Fruit fly (Drosophila melanogaster) whole organism, embryonic: ENCODE results near the gene Tcs6.

Source experiments
- BEAF-32 ChIP-seq: fragments of 200-800 bp; sonication (Bioruptor generic); optimal IDR thresholded peaks from 3 replicates; lab custom pipeline; 2017; ENCODE audit warnings: missing biosample characterization, missing genetic modification characterization, mild to moderate bottlenecking, moderate library complexity, missing genetic modification reagents
- Bgb ChIP-seq: fragments of 200-800 bp; sonication (Bioruptor generic); IDR thresholded peaks from 2 replicates; pipeline ENCODE4 v1.3.6; 2022; ENCODE audit warnings: missing biosample characterization, missing genetic modification characterization; ENCODE audit not compliant: partially characterized antibody
- C15 ChIP-seq: fragments of 200-800 bp; sonication (Bioruptor generic); IDR thresholded peaks from 3 replicates; pipeline ENCODE4 v1.3.6; 2022; ENCODE audit warnings: missing biosample characterization, missing genetic modification characterization
- CG11504 ChIP-seq: fragments of 200-800 bp; sonication (Bioruptor generic); optimal IDR thresholded peaks from 3 replicates; lab custom pipeline; 2019; ENCODE audit warnings: missing biosample characterization, mild to moderate bottlenecking, missing genetic modification characterization, moderate library complexity
- CG14965 ChIP-seq: fragments of 200-800 bp; sonication (Bioruptor generic); optimal IDR thresholded peaks from 2 replicates; lab custom pipeline; 2016; ENCODE audit warnings: missing biosample characterization, missing genetic modification characterization, borderline replicate concordance
- CG1603 ChIP-seq: fragments of 200-800 bp; sonication (Bioruptor generic); optimal IDR thresholded peaks from 2 replicates; lab custom pipeline; 2019; ENCODE audit warnings: missing biosample characterization, mild to moderate bottlenecking, missing genetic modification characterization, moderate library complexity
- CG1832 ChIP-seq: fragments of 200-800 bp; sonication (Bioruptor generic); optimal IDR thresholded peaks from 2 replicates; lab custom pipeline; 2017; ENCODE audit warnings: missing biosample characterization, mild to moderate bottlenecking, missing genetic modification characterization, inconsistent platforms
- CG18764 ChIP-seq: fragments of 200-800 bp; sonication (Bioruptor generic); optimal IDR thresholded peaks from 3 replicates; lab custom pipeline; 2016; ENCODE audit warnings: missing biosample characterization, missing genetic modification characterization
- CG3281 ChIP-seq: fragments of 200-800 bp; sonication (Bioruptor generic); optimal IDR thresholded peaks from 3 replicates; lab custom pipeline; 2017; ENCODE audit warnings: missing biosample characterization, mild to moderate bottlenecking, missing genetic modification characterization
- CG33557 ChIP-seq: fragments of 200-800 bp; sonication (Bioruptor generic); optimal IDR thresholded peaks from 2 replicates; lab custom pipeline; 2019; ENCODE audit warnings: missing biosample characterization, mild to moderate bottlenecking, missing genetic modification characterization, moderate library complexity
- CG4617 ChIP-seq: fragments of 200-800 bp; sonication (Bioruptor generic); optimal IDR thresholded peaks from 3 replicates; lab custom pipeline; 2016; ENCODE audit warnings: missing biosample characterization, missing genetic modification characterization, borderline replicate concordance
- CG5180 ChIP-seq: fragments of 200-800 bp; sonication (Bioruptor generic); optimal IDR thresholded peaks from 3 replicates; lab custom pipeline; 2017; ENCODE audit warnings: missing biosample characterization, missing genetic modification characterization, mild to moderate bottlenecking, moderate library complexity, missing genetic modification reagents
- CG6254 ChIP-seq: fragments of 200-800 bp; sonication (Bioruptor generic); optimal IDR thresholded peaks from 3 replicates; lab custom pipeline; 2017; ENCODE audit warnings: mild to moderate bottlenecking, missing biosample characterization, missing genetic modification reagents, missing genetic modification characterization
- CG6272 ChIP-seq: fragments of 200-800 bp; sonication (Bioruptor generic); IDR thresholded peaks from 2 replicates; pipeline ENCODE4 v1.3.6; 2022; ENCODE audit warnings: missing biosample characterization, missing genetic modification characterization
- CG6813 ChIP-seq: fragments of 200-800 bp; sonication (Bioruptor generic); optimal IDR thresholded peaks from 2 replicates; lab custom pipeline; 2017; ENCODE audit warnings: missing biosample characterization, missing genetic modification characterization, mild to moderate bottlenecking, moderate library complexity, missing genetic modification reagents
- CG8089 ChIP-seq: fragments of 200-800 bp; sonication (Bioruptor generic); optimal IDR thresholded peaks from 3 replicates; lab custom pipeline; 2016; ENCODE audit warnings: missing biosample characterization, missing genetic modification characterization
- CG8290 ChIP-seq, 3 experiments: fragments of 200-800 bp; sonication (Bioruptor generic); optimal IDR thresholded peaks; 2 replicates each; lab custom pipeline; 2016 to 2019; ENCODE audit warnings: missing biosample characterization in 3 of 3, missing genetic modification characterization in 3 of 3, mild to moderate bottlenecking in 2 of 3, moderate library complexity in 1 of 3
- CG8944 ChIP-seq: fragments of 200-800 bp; sonication (Bioruptor generic); optimal IDR thresholded peaks from 3 replicates; lab custom pipeline; 2016; ENCODE audit warnings: missing biosample characterization, missing genetic modification characterization
- Deaf1 ChIP-seq: fragments of 200-800 bp; optimal IDR thresholded peaks from 3 replicates; lab custom pipeline; 2019; ENCODE audit warnings: missing biosample characterization, mild to moderate bottlenecking, missing genetic modification characterization, moderate library complexity
- Elba2 ChIP-seq: fragments of 200-800 bp; sonication (Bioruptor generic); optimal IDR thresholded peaks from 3 replicates; lab custom pipeline; 2016; ENCODE audit warnings: missing biosample characterization, missing genetic modification characterization
- Kr ChIP-seq: fragments of 200-800 bp; sonication (Bioruptor generic); optimal IDR thresholded peaks from 2 replicates; lab custom pipeline; 2017; ENCODE audit warnings: missing biosample characterization, mild to moderate bottlenecking, missing genetic modification characterization
- Mes4 ChIP-seq: fragments of 200-800 bp; sonication (Bioruptor generic); optimal IDR thresholded peaks from 2 replicates; lab custom pipeline; 2016; ENCODE audit warnings: missing biosample characterization, missing genetic modification characterization
- NC2β ChIP-seq: fragments of 200-800 bp; sonication (Bioruptor generic); optimal IDR thresholded peaks from 2 replicates; lab custom pipeline; 2016; ENCODE audit warnings: missing biosample characterization, missing genetic modification characterization
- Oaz ChIP-seq: fragments of 200-800 bp; sonication (Bioruptor generic); IDR thresholded peaks from 2 replicates; pipeline ENCODE4 v1.3.6; 2022; ENCODE audit warnings: missing biosample characterization, missing genetic modification characterization
- Poxn ChIP-seq: fragments of 200-800 bp; sonication (Bioruptor generic); IDR thresholded peaks from 2 replicates; pipeline ENCODE4 v1.3.6; 2022; ENCODE audit warnings: missing biosample characterization, missing genetic modification characterization
- Ptx1 ChIP-seq: fragments of 200-800 bp; sonication (Bioruptor generic); IDR thresholded peaks from 2 replicates; pipeline ENCODE4 v1.3.6; 2022; ENCODE audit warnings: missing biosample characterization, missing genetic modification characterization
- Tbp ChIP-seq: fragments of >200 bp; optimal IDR thresholded peaks from 2 replicates; lab custom pipeline; 2018; ENCODE audit warnings: missing biosample characterization, missing genetic modification characterization
- al ChIP-seq: fragments of 200-800 bp; sonication (Bioruptor generic); IDR thresholded peaks from 2 replicates; pipeline ENCODE4 v1.3.6; 2022; ENCODE audit warnings: missing biosample characterization, missing genetic modification characterization
- ase ChIP-seq: fragments of 200-800 bp; sonication (Bioruptor generic); IDR thresholded peaks from 3 replicates; pipeline ENCODE4 v1.3.6; 2022; ENCODE audit warnings: missing biosample characterization, missing genetic modification characterization
- cad ChIP-seq: fragments of >200 bp; optimal IDR thresholded peaks from 2 replicates; lab custom pipeline; 2017; ENCODE audit warnings: missing biosample characterization, missing genetic modification characterization
- chm ChIP-seq: fragments of 200-800 bp; sonication (Bioruptor generic); IDR thresholded peaks from 2 replicates; pipeline ENCODE4 v1.3.6; 2022; ENCODE audit warnings: missing biosample characterization, missing genetic modification characterization
- chn ChIP-seq: fragments of 200-800 bp; sonication (Bioruptor generic); optimal IDR thresholded peaks from 2 replicates; lab custom pipeline; 2016; ENCODE audit warnings: missing biosample characterization, missing genetic modification characterization
- ci ChIP-seq: fragments of 200-800 bp; sonication (Bioruptor generic); IDR thresholded peaks from 3 replicates; pipeline ENCODE4 v1.3.6; 2022; ENCODE audit warnings: missing biosample characterization, missing genetic modification characterization
- dan ChIP-seq: fragments of 200-800 bp; sonication (Bioruptor generic); IDR thresholded peaks from 2 replicates; pipeline ENCODE4 v1.3.6; 2022; ENCODE audit warnings: missing biosample characterization, missing genetic modification characterization
- dati ChIP-seq: fragments of 200-800 bp; sonication (Bioruptor generic); IDR thresholded peaks from 2 replicates; pipeline ENCODE4 v1.3.6; 2022; ENCODE audit warnings: missing biosample characterization, missing genetic modification characterization
- en ChIP-seq: fragments of 200-800 bp; sonication (Bioruptor generic); optimal IDR thresholded peaks from 2 replicates; lab custom pipeline; 2016; ENCODE audit warnings: missing biosample characterization, missing genetic modification characterization
- ftz-f1 ChIP-seq: fragments of 200-800 bp; sonication (Bioruptor generic); optimal IDR thresholded peaks from 2 replicates; lab custom pipeline; 2016; ENCODE audit warnings: missing biosample characterization, missing genetic modification characterization
- gt ChIP-seq: fragments of 200-800 bp; sonication (Bioruptor generic); IDR thresholded peaks from 2 replicates; pipeline ENCODE4 v1.3.6; 2022; ENCODE audit warnings: missing biosample characterization, missing genetic modification characterization
- her ChIP-seq: fragments of 200-800 bp; sonication (Bioruptor generic); optimal IDR thresholded peaks from 2 replicates; lab custom pipeline; 2016; ENCODE audit warnings: missing biosample characterization, missing genetic modification characterization
- hth ChIP-seq: fragments of >200 bp; optimal IDR thresholded peaks from 2 replicates; lab custom pipeline; 2017; ENCODE audit warnings: inconsistent platforms
- ken ChIP-seq: fragments of 200-800 bp; sonication (Bioruptor generic); IDR thresholded peaks from 3 replicates; pipeline ENCODE4 v1.3.6; 2022; ENCODE audit warnings: missing biosample characterization, missing genetic modification characterization
- lab ChIP-seq: fragments of 200-800 bp; sonication (Bioruptor generic); optimal IDR thresholded peaks from 3 replicates; lab custom pipeline; 2017; ENCODE audit warnings: missing biosample characterization, missing genetic modification characterization, mild to moderate bottlenecking, moderate library complexity, missing genetic modification reagents
- lilli ChIP-seq: fragments of 200-800 bp; sonication (Bioruptor generic); optimal IDR thresholded peaks from 3 replicates; lab custom pipeline; 2016; ENCODE audit warnings: missing biosample characterization, missing genetic modification characterization
- pum ChIP-seq: fragments of 200-800 bp; sonication (Bioruptor generic); optimal IDR thresholded peaks from 2 replicates; lab custom pipeline; 2016; ENCODE audit warnings: missing biosample characterization, missing genetic modification characterization
- salm ChIP-seq: fragments of 200-800 bp; sonication (Bioruptor generic); optimal IDR thresholded peaks from 2 replicates; lab custom pipeline; 2018; ENCODE audit warnings: missing biosample characterization, mild to moderate bottlenecking, missing genetic modification characterization
- so ChIP-seq: fragments of 200-800 bp; sonication (Bioruptor generic); IDR thresholded peaks from 3 replicates; pipeline ENCODE4 v1.3.6; 2022; ENCODE audit warnings: missing biosample characterization, missing genetic modification characterization
- sr ChIP-seq: fragments of 200-800 bp; sonication (Bioruptor generic); IDR thresholded peaks from 3 replicates; pipeline ENCODE4 v1.3.6; 2022; ENCODE audit warnings: missing biosample characterization, missing genetic modification characterization
- tio ChIP-seq: fragments of 200-800 bp; sonication (Bioruptor generic); optimal IDR thresholded peaks from 2 replicates; lab custom pipeline; 2017; ENCODE audit warnings: missing biosample characterization, missing genetic modification characterization, inconsistent platforms
- tna ChIP-seq: fragments of 200-800 bp; sonication (Bioruptor generic); IDR thresholded peaks from 2 replicates; pipeline ENCODE4 v1.3.6; 2022; ENCODE audit warnings: missing biosample characterization, missing genetic modification characterization; ENCODE audit not compliant: partially characterized antibody
- vvl ChIP-seq: fragments of 200-800 bp; sonication (Bioruptor generic); IDR thresholded peaks from 2 replicates; pipeline ENCODE4 v1.3.6; 2022; ENCODE audit warnings: missing biosample characterization, missing genetic modification characterization
- yki ChIP-seq: fragments of >200 bp; optimal IDR thresholded peaks from 3 replicates; lab custom pipeline; 2018
- zen ChIP-seq: fragments of 200-800 bp; sonication (Bioruptor generic); optimal IDR thresholded peaks from 3 replicates; lab custom pipeline; 2018; ENCODE audit warnings: missing biosample characterization, mild to moderate bottlenecking, missing genetic modification characterization, moderate library complexity

Gene Tcs6

DNA sequence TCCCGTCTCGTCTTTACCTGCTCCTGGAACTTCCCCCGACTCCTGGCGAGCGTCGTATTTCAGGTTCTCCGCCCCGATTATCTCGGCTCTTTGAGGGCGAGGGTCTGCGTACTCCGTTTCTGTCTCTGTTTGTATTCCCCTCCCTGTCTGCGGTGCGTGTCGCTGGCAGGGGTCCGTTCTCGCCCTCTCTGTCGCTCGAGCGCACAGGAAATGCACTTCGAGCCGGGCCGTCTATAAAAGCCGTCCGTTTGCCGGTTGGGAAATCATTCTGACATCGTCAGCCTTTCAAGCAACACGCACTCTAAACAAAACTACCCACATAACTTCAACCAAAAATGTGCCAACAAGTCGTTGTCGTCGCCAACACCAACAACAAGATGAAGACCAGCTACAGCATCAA, 47.4 kb downstream of the Tcs6 start (continued):
- TF ChIP-seq vvl = peak; percentile 19; the same call in 1 of the 2 replicates
- no peak for TF ChIP-seq lilli (GFP tag; lab: Kevin White, UChicago)
- no peak for TF ChIP-seq CG3281 (GFP tag; lab: Kevin White, UChicago)
- TF ChIP-seq CG6272 (GFP tag; lab: Robert Waterston, UW) = no peak
- TF ChIP-seq Deaf1 = peak; percentile 14
- peak; percentile 34 for TF ChIP-seq CG8944 (GFP tag; lab: Kevin White, UChicago)
- TF ChIP-seq CG1603 = no peak
- no peak for TF ChIP-seq C15 (GFP tag; lab: Robert Waterston, UW)
- no peak for TF ChIP-seq tna (GFP tag; lab: Robert Waterston, UW)
- TF ChIP-seq chm = peak; percentile 27; the same call in 1 of the 2 replicates
- TF ChIP-seq ken = 0 out of 3 replicates have a peak, but pooled peaks have one; percentile 33
- no peak for TF ChIP-seq gt (GFP tag; lab: Robert Waterston, UW)
- TF ChIP-seq hth (lab: Kevin White, UChicago) = no peak
- TF ChIP-seq Bgb (GFP tag; lab: Robert Waterston, UW) = no peak
- TF ChIP-seq CG18764 (GFP tag; lab: Kevin White, UChicago) = no peak
- no peak for TF ChIP-seq so (GFP tag; lab: Robert Waterston, UW)
- TF ChIP-seq Ptx1 (GFP tag; lab: Robert Waterston, UW) = no peak
- TF ChIP-seq tio (GFP tag; lab: Kevin White, UChicago) = no peak
- TF ChIP-seq salm (tag; lab: Kevin White, UChicago) = no peak
- TF ChIP-seq CG11504 (tag; lab: Kevin White, UChicago) = no peak
- TF ChIP-seq Elba2 (GFP tag; lab: Kevin White, UChicago) = no peak
- no peak for TF ChIP-seq BEAF-32
- TF ChIP-seq CG33557 = peak; percentile 24
- no peak for TF ChIP-seq yki (lab: Kevin White, UChicago)
- TF ChIP-seq chn (GFP tag; lab: Kevin White, UChicago) = peak; percentile 49
- TF ChIP-seq Tbp = peak; percentile 74
- peak; percentile 43 for TF ChIP-seq CG5180 (GFP tag; lab: Kevin White, UChicago)
- TF ChIP-seq her (GFP tag; lab: Kevin White, UChicago) = no peak
- TF ChIP-seq CG8290 (GFP tag; optimal IDR thresholded peaks at IDR 0.05; lab: Kevin White, UChicago) = peak; percentile 4
- TF ChIP-seq CG8290 (tag; optimal IDR thresholded peaks at IDR 0.05; lab: Kevin White, UChicago) = no peak
- TF ChIP-seq pum (GFP tag; lab: Kevin White, UChicago) = no peak
- no peak for TF ChIP-seq al (GFP tag; lab: Robert Waterston, UW)
- TF ChIP-seq CG4617 (GFP tag; lab: Kevin White, UChicago) = no peak
- TF ChIP-seq dan (GFP tag; lab: Robert Waterston, UW) = no peak
- no peak for TF ChIP-seq ase (GFP tag; lab: Robert Waterston, UW)
- no peak for TF ChIP-seq sr
- no peak for TF ChIP-seq Poxn (GFP tag; lab: Robert Waterston, UW)
- TF ChIP-seq cad (GFP tag; lab: Kevin White, UChicago) = peak; percentile 37
- no peak for TF ChIP-seq ftz-f1
- TF ChIP-seq Oaz = no peak
- TF ChIP-seq Kr = no peak
- no peak for TF ChIP-seq CG8089 (GFP tag; lab: Kevin White, UChicago)
- 0 out of 3 replicates have a peak, but pooled peaks have one; percentile 20 for TF ChIP-seq ci (GFP tag; lab: Robert Waterston, UW)
- TF ChIP-seq NC2β = peak; percentile 28
- no peak for TF ChIP-seq CG6254 (GFP tag; lab: Kevin White, UChicago)
- no peak for TF ChIP-seq lab
- TF ChIP-seq CG6813 (GFP tag; lab: Kevin White, UChicago) = peak; percentile 10
- TF ChIP-seq zen (tag; lab: Kevin White, UChicago) = peak; percentile 37
- TF ChIP-seq Mes4 = no peak
- no peak for TF ChIP-seq en (GFP tag; lab: Kevin White, UChicago)
- peak; percentile 88 for TF ChIP-seq CG1832 (GFP tag; lab: Kevin White, UChicago)
- no peak for TF ChIP-seq dati (GFP tag; lab: Robert Waterston, UW)
- TF ChIP-seq CG14965 = no peak
